Worm (Caenorhabditis elegans): ENCODE results near the gene Y39E4A.1.

The Y39E4A.1 gene

ce11 chrIII:12972398-12972797 is 21.2 kb downstream of the Y39E4A.1 start, which contains the start of gene bckd-1A:
Gene bckd-1A (minus strand): TSS chrIII:12972498.
- TF ChIP-seq W03F9.2 (tag; optimal IDR thresholded peaks at IDR 0.05) (no peak), dao-5 (tag; optimal IDR thresholded peaks at IDR 0.05) (no peak), him-1 (tag; optimal IDR thresholded peaks at IDR 0.05) (no peak)

DNA sequence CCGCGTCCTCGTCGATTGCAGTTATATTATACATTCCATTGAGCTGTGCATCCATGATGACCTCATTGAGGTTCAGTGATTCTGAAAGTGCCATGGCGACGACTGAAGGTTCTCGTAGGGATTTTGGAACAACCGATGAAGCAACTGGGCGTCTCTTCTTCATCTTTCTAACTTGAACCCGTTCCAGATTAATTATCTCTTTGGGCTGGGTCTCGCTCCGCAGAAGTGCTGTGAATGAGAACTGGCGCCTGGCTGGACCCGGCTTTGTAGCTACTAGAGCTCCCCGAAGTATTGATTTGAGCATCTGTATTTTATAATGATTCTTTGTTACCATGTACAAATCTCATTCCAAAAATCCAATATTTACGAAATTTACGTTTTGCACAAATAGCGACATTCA is 26.3 kb downstream of the Y39E4A.1 start, which contains the start of gene ZK1010.2:
ZK1010.2 (minus strand) TSS at position 304 of the 400 bp plus-strand sequence.
- no peak for TF ChIP-seq dao-5 (tag; optimal IDR thresholded peaks at IDR 0.05)
- no peak for TF ChIP-seq him-1 (tag; optimal IDR thresholded peaks at IDR 0.05)
- TF ChIP-seq W03F9.2 (tag; optimal IDR thresholded peaks at IDR 0.05): no peak

DNA sequence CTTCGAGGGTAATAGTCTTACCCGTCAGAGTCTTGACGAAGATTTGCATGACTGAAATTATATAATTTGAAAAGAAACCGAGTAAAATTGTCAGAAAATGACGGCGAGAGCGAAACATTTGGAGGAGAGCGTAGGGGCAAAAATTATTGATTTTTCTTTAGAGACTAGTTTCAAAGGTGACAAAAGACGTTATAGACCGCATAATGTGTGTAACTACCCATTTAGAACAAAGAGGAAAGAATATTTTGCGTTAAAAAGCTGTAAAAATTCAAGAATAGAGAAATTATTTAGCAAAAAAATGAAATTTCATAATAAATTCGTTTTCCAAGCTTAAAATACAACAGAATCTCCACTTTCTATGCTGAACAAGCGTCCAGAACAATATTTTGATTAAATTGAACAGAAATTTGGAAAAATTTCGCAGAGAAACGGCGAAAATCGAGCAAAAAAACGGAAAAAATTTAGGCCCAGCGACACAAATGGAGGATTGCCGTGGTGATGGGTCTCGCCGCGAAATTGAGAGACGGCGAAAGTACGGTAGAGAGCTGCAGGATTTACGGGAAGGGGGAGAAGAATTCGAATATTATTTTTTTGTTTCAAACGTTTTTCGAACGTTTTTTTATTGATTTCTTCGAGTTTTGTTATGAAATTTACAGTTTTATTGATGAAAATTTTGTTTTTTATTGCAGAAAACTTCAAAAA is 27.4 kb downstream of the Y39E4A.1 start, which contains the start of the genes ubq-2 and frg-1:
ubq-2 (minus strand) TSS at position 51 of the 702 bp plus-strand sequence.
frg-1 (plus strand) TSS at position 690 of the 702 bp plus-strand sequence.
- TF ChIP-seq dao-5 (tag; optimal IDR thresholded peaks at IDR 0.05): no peak
- TF ChIP-seq W03F9.2 (tag; optimal IDR thresholded peaks at IDR 0.05): peak; percentile 78
- TF ChIP-seq him-1 (tag; optimal IDR thresholded peaks at IDR 0.05): peak; percentile 59

- TF ChIP-seq him-1 (tag; optimal IDR thresholded peaks at IDR 0.05): no peak
- no peak for TF ChIP-seq dao-5 (tag; optimal IDR thresholded peaks at IDR 0.05)
- no peak for TF ChIP-seq W03F9.2 (tag; optimal IDR thresholded peaks at IDR 0.05)
Measured at ce11 chrIII:12980770-12981169, 29.6 kb downstream of the Y39E4A.1 start, which contains the start of gene ZK1010.4. Gene ZK1010.4 (plus strand): TSS chrIII:12981070.

ce11 chrIII:12987418-12987817 is 36.2 kb downstream of the Y39E4A.1 start, which contains the start of gene ZK1010.5:
Gene ZK1010.5 (minus strand): TSS chrIII:12987518.
- TF ChIP-seq W03F9.2 (tag; optimal IDR thresholded peaks at IDR 0.05) (no peak), him-1 (tag; optimal IDR thresholded peaks at IDR 0.05) (no peak), dao-5 (tag; optimal IDR thresholded peaks at IDR 0.05) (no peak)

DNA sequence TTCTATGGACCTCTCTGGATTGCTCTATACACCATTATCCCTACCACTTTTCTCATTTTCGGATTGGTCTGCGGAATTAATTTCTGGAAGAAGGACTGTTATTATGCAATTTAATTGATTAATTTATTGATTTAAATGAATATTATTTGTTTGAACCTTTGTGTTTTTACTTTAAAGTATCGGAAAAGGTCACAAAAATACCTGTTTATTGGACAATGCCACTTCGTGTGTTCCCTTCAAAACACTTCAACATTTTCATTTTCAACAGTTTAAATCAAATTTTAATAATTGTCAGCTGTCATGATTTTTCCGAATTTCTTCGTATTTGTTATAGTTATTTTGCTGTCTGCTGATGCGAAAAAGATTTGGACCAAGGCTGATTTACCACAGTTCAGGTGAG is 39.8 kb downstream of the Y39E4A.1 start, which contains the start of gene ZK1010.12:
ZK1010.12 (plus strand) TSS at position 301 of the 400 bp plus-strand sequence.
- TF ChIP-seq him-1 (tag; optimal IDR thresholded peaks at IDR 0.05) (no peak), dao-5 (tag; optimal IDR thresholded peaks at IDR 0.05) (no peak), W03F9.2 (tag; optimal IDR thresholded peaks at IDR 0.05) (no peak)

DNA sequence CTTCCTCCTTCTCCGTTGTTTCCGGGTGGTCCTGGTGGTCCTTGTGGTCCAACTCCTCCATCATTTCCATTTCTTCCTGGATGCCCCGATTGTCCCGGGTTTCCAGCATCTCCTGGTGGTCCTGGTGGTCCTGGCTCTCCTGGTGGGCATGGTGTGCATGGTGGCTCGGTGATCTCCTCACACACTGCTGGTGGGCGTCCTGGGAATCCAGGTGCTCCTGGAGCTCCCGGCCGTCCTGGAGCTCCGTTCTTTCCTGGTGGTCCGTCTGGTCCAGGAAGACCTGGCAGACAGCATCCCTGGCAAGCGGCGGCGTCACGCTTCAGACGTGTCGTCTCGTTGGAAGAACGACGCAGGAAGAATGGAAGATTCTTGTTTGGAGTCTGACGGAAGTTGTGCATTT is 41.8 kb downstream of the Y39E4A.1 start:
- TF ChIP-seq him-1 (tag; optimal IDR thresholded peaks at IDR 0.05) (no peak), W03F9.2 (tag; optimal IDR thresholded peaks at IDR 0.05) (no peak), dao-5 (tag; optimal IDR thresholded peaks at IDR 0.05) (no peak)

DNA sequence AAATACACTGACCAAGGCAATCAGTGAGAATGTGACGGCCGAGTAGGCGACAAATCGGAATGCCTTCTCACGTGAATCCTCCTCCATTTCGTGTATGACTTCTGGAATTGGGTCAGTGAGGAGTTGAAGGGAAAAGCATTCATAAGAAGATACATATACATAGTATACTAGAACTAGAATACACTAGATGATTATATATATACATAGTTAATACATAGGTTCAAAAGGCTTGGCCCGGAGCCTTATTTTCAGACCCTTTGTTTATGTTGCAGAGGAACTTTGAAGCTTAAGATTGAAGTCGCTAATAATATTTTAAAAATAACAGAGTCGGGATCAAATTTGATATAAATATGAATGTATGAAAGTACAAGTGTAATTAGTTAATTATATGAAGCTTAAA is 42.4 kb downstream of the Y39E4A.1 start, which contains the start of gene col-97:
col-97 (minus strand) TSS at position 101 of the 400 bp plus-strand sequence.
- TF ChIP-seq him-1 (tag; optimal IDR thresholded peaks at IDR 0.05) (no peak), W03F9.2 (tag; optimal IDR thresholded peaks at IDR 0.05) (no peak), dao-5 (tag; optimal IDR thresholded peaks at IDR 0.05) (no peak)

ce11 chrIII:12998252-12998651 is 47.0 kb downstream of the Y39E4A.1 start:
- TF ChIP-seq dao-5 (tag; optimal IDR thresholded peaks at IDR 0.05) (no peak), W03F9.2 (tag; optimal IDR thresholded peaks at IDR 0.05) (no peak), him-1 (tag; optimal IDR thresholded peaks at IDR 0.05) (no peak)

DNA sequence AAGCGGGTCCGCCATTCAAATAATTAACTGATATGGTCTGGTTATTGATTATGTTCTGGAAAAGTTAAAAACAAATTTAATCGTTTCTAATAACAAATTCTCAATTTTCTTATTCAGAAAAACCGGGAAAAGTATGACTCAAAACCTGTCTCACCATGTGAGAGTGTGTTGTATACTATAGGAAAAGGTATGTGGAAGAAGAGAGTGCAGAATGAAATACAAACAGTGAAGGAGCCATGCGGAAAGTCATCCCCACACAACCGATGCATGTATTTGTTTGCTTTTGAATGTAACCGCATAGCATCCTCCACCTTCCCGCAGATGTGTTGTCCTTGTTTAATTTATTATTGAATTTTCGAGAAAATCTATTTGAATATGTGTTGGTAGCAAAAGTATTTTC is 49.2 kb downstream of the Y39E4A.1 start, which contains the start of gene ZK1010.8:
ZK1010.8 (minus strand) TSS at position 214 of the 400 bp plus-strand sequence.
- no peak for TF ChIP-seq him-1 (tag; optimal IDR thresholded peaks at IDR 0.05)
- no peak for TF ChIP-seq W03F9.2 (tag; optimal IDR thresholded peaks at IDR 0.05)
- no peak for TF ChIP-seq dao-5 (tag; optimal IDR thresholded peaks at IDR 0.05)
